Fruit fly (Drosophila melanogaster) whole organism, wandering third instar larva: Measurements from ENCODE around the gene CG11714.

Experiments used
- Abd-B ChIP-seq: fragments of >200 bp; optimal IDR thresholded peaks from 2 replicates; lab custom pipeline; 2017; ENCODE audit warnings: missing biosample characterization, missing genetic modification characterization
- CG32264 ChIP-seq: fragments of 200-800 bp; sonication (Bioruptor generic); optimal IDR thresholded peaks from 2 replicates; lab custom pipeline; 2016; ENCODE audit warnings: missing biosample characterization, missing genetic modification characterization
- CG9705 ChIP-seq: fragments of 200-800 bp; sonication (Bioruptor generic); optimal IDR thresholded peaks from 2 replicates; lab custom pipeline; 2018; ENCODE audit warnings: missing biosample characterization, mild to moderate bottlenecking, missing genetic modification characterization
- CrebA ChIP-seq: fragments of 200-800 bp; sonication (Bioruptor generic); optimal IDR thresholded peaks from 2 replicates; lab custom pipeline; 2016; ENCODE audit warnings: missing biosample characterization, mild to moderate bottlenecking, missing genetic modification characterization, borderline replicate concordance
- Dif ChIP-seq: fragments of 200-275, 200-300 bp; sonication (Bioruptor generic); optimal IDR thresholded peaks from 2 replicates; lab custom pipeline; 2018; ENCODE audit warnings: missing biosample characterization, missing genetic modification characterization; ENCODE audit not compliant: partially characterized antibody
- HLH106 ChIP-seq: fragments of 200-800 bp; optimal IDR thresholded peaks from 3 replicates; lab custom pipeline; 2019; ENCODE audit warnings: missing biosample characterization, mild to moderate bottlenecking, missing genetic modification characterization, moderate library complexity
- Hr83 ChIP-seq: fragments of 200-300 bp; sonication (Bioruptor generic); optimal IDR thresholded peaks from 2 replicates; lab custom pipeline; 2016; ENCODE audit warnings: missing biosample characterization, mild to moderate bottlenecking, missing genetic modification characterization, moderate library complexity; ENCODE audit not compliant: poor library complexity, severe bottlenecking
- Jra ChIP-seq: sonication (Bioruptor generic); optimal IDR thresholded peaks from 2 replicates; lab custom pipeline; 2016; ENCODE audit warnings: missing biosample characterization, missing genetic modification characterization
- Mio ChIP-seq: sonication (Bioruptor generic); optimal IDR thresholded peaks from 2 replicates; lab custom pipeline; 2016; ENCODE audit warnings: missing biosample characterization, missing genetic modification characterization
- N ChIP-seq: fragments of >200 bp; optimal IDR thresholded peaks from 2 replicates; lab custom pipeline; 2018; ENCODE audit warnings: missing biosample characterization, missing external identifiers, missing genetic modification characterization
- OdsH ChIP-seq: fragments of 200-800 bp; sonication (Bioruptor generic); optimal IDR thresholded peaks from 2 replicates; lab custom pipeline; 2016; ENCODE audit warnings: missing biosample characterization, mild to moderate bottlenecking, missing genetic modification characterization
- Rel ChIP-seq, 2 experiments: fragments of 200-800 bp; sonication (Bioruptor generic) in 1 of 2; optimal IDR thresholded peaks; 2 replicates in 1 of 2; 3 replicates in 1 of 2; lab custom pipeline; 2016 to 2019; ENCODE audit warnings: mild to moderate bottlenecking in 2 of 2, missing biosample characterization in 2 of 2, missing genetic modification characterization in 2 of 2, moderate library complexity in 1 of 2
- Sp1 ChIP-seq: fragments of 200-800 bp; sonication (Bioruptor generic); optimal IDR thresholded peaks from 3 replicates; lab custom pipeline; 2019; ENCODE audit warnings: missing biosample characterization, mild to moderate bottlenecking, missing genetic modification characterization, moderate library complexity
- Vsx2 ChIP-seq: fragments of 200-300, 225-300 bp; sonication (Bioruptor generic); optimal IDR thresholded peaks from 2 replicates; lab custom pipeline; 2018; ENCODE audit warnings: missing biosample characterization, missing genetic modification characterization; ENCODE audit not compliant: partially characterized antibody
- br ChIP-seq: fragments of 200-800 bp; sonication (Bioruptor generic); optimal IDR thresholded peaks from 2 replicates; lab custom pipeline; 2016; ENCODE audit warnings: missing biosample characterization, missing genetic modification characterization
- brk ChIP-seq: fragments of 200-800 bp; sonication (Bioruptor generic); optimal IDR thresholded peaks from 2 replicates; lab custom pipeline; 2016; ENCODE audit warnings: missing biosample characterization, mild to moderate bottlenecking, missing genetic modification characterization
- dl ChIP-seq, 2 experiments: fragments of 175-275, 200-275 bp in 1 of 2; fragments of 200-275 bp in 1 of 2; sonication (Bioruptor generic); optimal IDR thresholded peaks; lab custom pipeline; 2018; ENCODE audit warnings: mild to moderate bottlenecking in 2 of 2, missing biosample characterization in 2 of 2, missing genetic modification characterization in 2 of 2, moderate library complexity in 2 of 2; ENCODE audit not compliant: partially characterized antibody in 2 of 2, insufficient read depth in 1 of 2
- dmrt93B ChIP-seq: fragments of 200-800 bp; sonication (Bioruptor generic); optimal IDR thresholded peaks from 2 replicates; lab custom pipeline; 2018; ENCODE audit warnings: missing biosample characterization, mild to moderate bottlenecking, missing genetic modification characterization
- dsf ChIP-seq: sonication (Bioruptor generic); optimal IDR thresholded peaks from 2 replicates; lab custom pipeline; 2016; ENCODE audit warnings: missing biosample characterization, missing genetic modification characterization, borderline replicate concordance
- ey ChIP-seq: fragments of 200-800 bp; sonication (Bioruptor generic); optimal IDR thresholded peaks from 2 replicates; lab custom pipeline; 2016; ENCODE audit warnings: missing biosample characterization, missing genetic modification characterization
- foxo ChIP-seq, 2 experiments: fragments of 200-800 bp; sonication (Bioruptor generic); optimal IDR thresholded peaks; 2 replicates in 1 of 2; 3 replicates in 1 of 2; lab custom pipeline; 2016 to 2017; ENCODE audit warnings: missing biosample characterization in 2 of 2, missing genetic modification characterization in 2 of 2
- fru ChIP-seq: fragments of 200-800 bp; sonication (Bioruptor generic); optimal IDR thresholded peaks from 3 replicates; lab custom pipeline; 2016; ENCODE audit warnings: missing biosample characterization, mild to moderate bottlenecking, missing genetic modification characterization
- h ChIP-seq: fragments of 200-800 bp; sonication (Bioruptor generic); optimal IDR thresholded peaks from 3 replicates; lab custom pipeline; 2016; ENCODE audit warnings: missing biosample characterization, mild to moderate bottlenecking, missing genetic modification characterization
- jim ChIP-seq: fragments of 175-275, 200-325 bp; sonication (Bioruptor generic); optimal IDR thresholded peaks from 2 replicates; lab custom pipeline; 2016; ENCODE audit warnings: missing biosample characterization, mild to moderate bottlenecking, missing genetic modification characterization
- psq ChIP-seq: fragments of 200-800 bp; sonication (Bioruptor generic); optimal IDR thresholded peaks from 3 replicates; lab custom pipeline; 2017; ENCODE audit warnings: missing biosample characterization, mild to moderate bottlenecking, missing genetic modification characterization, moderate library complexity
- rgr ChIP-seq: fragments of 200-800 bp; sonication (Bioruptor generic); optimal IDR thresholded peaks from 3 replicates; lab custom pipeline; 2016; ENCODE audit warnings: missing biosample characterization, mild to moderate bottlenecking, missing genetic modification characterization
- sv ChIP-seq: fragments of 200-800 bp; sonication (Bioruptor generic); optimal IDR thresholded peaks from 3 replicates; lab custom pipeline; 2016; ENCODE audit warnings: missing biosample characterization, missing genetic modification characterization
- tai ChIP-seq: sonication (Bioruptor generic); optimal IDR thresholded peaks from 2 replicates; lab custom pipeline; 2016; ENCODE audit warnings: missing biosample characterization, missing genetic modification characterization
- usp ChIP-seq: fragments of >200 bp; optimal IDR thresholded peaks from 2 replicates; lab custom pipeline; 2017; ENCODE audit warnings: missing biosample characterization, missing genetic modification characterization
- woc ChIP-seq: sonication (Bioruptor generic); optimal IDR thresholded peaks from 2 replicates; lab custom pipeline; 2016; ENCODE audit warnings: missing biosample characterization, mild to moderate bottlenecking, missing genetic modification characterization

The CG11714 gene

dm6 chr3L:11539511-11540329 lies 17.2 kb upstream of the CG11714 start:
- no peak for TF ChIP-seq Rel (GFP tag; optimal IDR thresholded peaks at IDR 0.05; lab: Kevin White, UChicago)
- TF ChIP-seq Rel (tag; optimal IDR thresholded peaks at IDR 0.05; lab: Kevin White, UChicago), result no peak
- no peak for TF ChIP-seq rgr (GFP tag; lab: Kevin White, UChicago)
- TF ChIP-seq dmrt93B (GFP tag; lab: Kevin White, UChicago), result no peak
- no peak for TF ChIP-seq foxo (GFP tag; optimal IDR thresholded peaks at IDR 0.05; lab: Kevin White, UChicago)
- no peak for TF ChIP-seq ey (GFP tag; lab: Kevin White, UChicago)
- no peak for TF ChIP-seq CG32264 (GFP tag; lab: Kevin White, UChicago)
- TF ChIP-seq Mio, result no peak
- no peak for TF ChIP-seq CG9705 (GFP tag; lab: Kevin White, UChicago)
- TF ChIP-seq CrebA, result no peak
- TF ChIP-seq dsf (GFP tag; lab: Kevin White, UChicago), result no peak
- TF ChIP-seq HLH106 (tag; lab: Kevin White, UChicago), result no peak
- TF ChIP-seq Sp1 (GFP tag; lab: Kevin White, UChicago), result no peak
- no peak for TF ChIP-seq jim (GFP tag; lab: Kevin White, UChicago)
- TF ChIP-seq sv, result no peak
- TF ChIP-seq usp (GFP tag; lab: Kevin White, UChicago), result no peak
- no peak for TF ChIP-seq dl (GFP tag; optimal IDR thresholded peaks at IDR 0.05; lab: Kevin White, UChicago; ENCODE audit: insufficient read depth in 1 of 2, partially characterized antibody in 2 of 2)
- TF ChIP-seq fru (GFP tag; lab: Kevin White, UChicago), result no peak
- no peak for TF ChIP-seq OdsH

- peak; percentile 4 for TF ChIP-seq Jra (GFP tag; lab: Kevin White, UChicago)
- TF ChIP-seq HLH106 (tag; lab: Kevin White, UChicago), result no peak
- TF ChIP-seq, all 38 proteins: peak for 1
Observed at dm6 chr3L:11536767-11537419, 14.4 kb upstream of the CG11714 start.

- TF ChIP-seq HLH106 (tag; lab: Kevin White, UChicago) (peak; percentile 19), foxo (GFP tag; optimal IDR thresholded peaks at IDR 0.05; lab: Kevin White, UChicago) (peak in 1 of 2 experiments; percentile 21), tai (no peak), h (peak; percentile 36)
Observed at dm6 chr3L:11536132-11536531, 13.6 kb upstream of the CG11714 start.

dm6 chr3L:11534391-11535246 lies 12.1 kb upstream of the CG11714 start:
- TF ChIP-seq rgr (GFP tag; lab: Kevin White, UChicago) (peak; percentile 39), Vsx2 (GFP tag; lab: Kevin White, UChicago) (peak; percentile 50), woc (no peak), dl (GFP tag; optimal IDR thresholded peaks at IDR 0.05; lab: Kevin White, UChicago; ENCODE audit: insufficient read depth in 1 of 2, partially characterized antibody in 2 of 2) (peak; percentile 46 to 79), Abd-B (GFP tag; lab: Kevin White, UChicago) (no peak), foxo (GFP tag; optimal IDR thresholded peaks at IDR 0.05; lab: Kevin White, UChicago) (peak in 1 of 2 experiments; percentile 15), jim (GFP tag; lab: Kevin White, UChicago) (no peak), Hr83 (peak; percentile 8), Dif (peak; percentile 92), HLH106 (tag; lab: Kevin White, UChicago) (peak; percentile 31), Rel (GFP tag; optimal IDR thresholded peaks at IDR 0.05; lab: Kevin White, UChicago) (no peak), Rel (tag; optimal IDR thresholded peaks at IDR 0.05; lab: Kevin White, UChicago) (peak; percentile 34), tai (no peak), psq (GFP tag; lab: Kevin White, UChicago) (peak; percentile 30), Sp1 (GFP tag; lab: Kevin White, UChicago) (peak; percentile 4), brk (GFP tag; lab: Kevin White, UChicago) (no peak), OdsH (peak; percentile 34), br (GFP tag; lab: Kevin White, UChicago) (no peak), sv (no peak), h (peak; percentile 42), N (peak; percentile 18), fru (GFP tag; lab: Kevin White, UChicago) (no peak)
